Worm (Caenorhabditis elegans): ENCODE measurements around the gene Y105C5A.24.

DNA sequence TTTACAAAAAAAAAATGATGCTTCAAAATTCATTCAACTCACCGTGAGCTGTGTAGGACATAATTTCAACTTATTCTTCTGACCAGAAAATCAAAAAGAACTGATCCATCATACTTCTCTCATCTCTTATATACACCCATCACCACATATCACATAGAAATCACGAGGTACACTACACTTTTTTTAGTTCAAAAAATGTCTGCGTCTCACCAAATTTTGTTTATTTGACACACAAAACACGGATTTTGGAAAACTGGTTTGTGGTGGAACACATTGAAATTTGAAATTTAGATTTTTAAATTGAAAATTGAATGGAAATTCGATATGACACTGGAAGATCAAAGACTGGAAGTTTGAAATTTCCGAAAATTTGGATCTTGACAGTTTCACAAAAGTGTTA is 51.4 kb downstream of the Y105C5A.24 start, which contains the start of gene Y105C5B.5:
- TF ChIP-seq him-1 (tag; optimal IDR thresholded peaks at IDR 0.05) (no peak), dao-5 (tag; optimal IDR thresholded peaks at IDR 0.05) (no peak)
